Worm (Caenorhabditis elegans) whole organism, L1 larva: ENCODE measurements around the gene plep-1.

Experiments
- C16A3.4 ChIP-seq: fragments of 150-350 bp; optimal IDR thresholded peaks from 2 replicates; lab custom pipeline; 2014; ENCODE audit warnings: missing biosample characterization, missing genetic modification characterization
- alr-1 ChIP-seq: fragments of 200-800 bp; sonication (Bioruptor generic); optimal IDR thresholded peaks from 2 replicates; lab custom pipeline; 2018; ENCODE audit warnings: borderline replicate concordance, mild to moderate bottlenecking, missing genetic modification characterization, missing compliant biosample characterization
- dpl-1 ChIP-seq, 3 experiments: fragments of 150-350 bp in 2 of 3; sonication (generic microtip) in 1 of 3; optimal IDR thresholded peaks; 2 replicates each; lab custom pipeline; 2014 to 2017; ENCODE audit warnings: missing biosample characterization in 3 of 3, missing genetic modification characterization in 3 of 3, missing genetic modification reagents in 3 of 3
- mdl-1 ChIP-seq, 2 experiments: fragments of 150-350 bp; optimal IDR thresholded peaks; 2 replicates each; lab custom pipeline; 2014 to 2017; ENCODE audit warnings: missing biosample characterization in 2 of 2, missing genetic modification characterization in 2 of 2, inconsistent platforms in 1 of 2
- nhr-11 ChIP-seq: fragments of 150-350 bp; optimal IDR thresholded peaks from 2 replicates; lab custom pipeline; 2014; ENCODE audit warnings: missing biosample characterization, missing genetic modification characterization
- ztf-4 ChIP-seq: fragments of 150-350 bp; optimal IDR thresholded peaks from 2 replicates; lab custom pipeline; 2014; ENCODE audit warnings: missing biosample characterization, missing genetic modification characterization

- no peak for TF ChIP-seq nhr-11
- no peak for TF ChIP-seq dpl-1 (GFP tag; optimal IDR thresholded peaks at IDR 0.05; lab: Kevin White, UChicago)
- no peak for TF ChIP-seq mdl-1 (tag; optimal IDR thresholded peaks at IDR 0.05; lab: Kevin White, UChicago)
- TF ChIP-seq C16A3.4 (tag; lab: Kevin White, UChicago), result no peak
- TF ChIP-seq ztf-4, result no peak
- TF ChIP-seq alr-1 (tag; lab: Kevin White, UChicago), result no peak
Measured at ce11 chrII:4350888-4351287, 38.9 kb upstream of the plep-1 start, which contains the start of gene H20J04.9.
